Worm (Caenorhabditis elegans) whole organism, midembryonic: ENCODE data around the gene idpp-1.

ENCODE experiments used
- T22C8.4 ChIP-seq: fragments of 200-800 bp; sonication (Bioruptor generic); IDR thresholded peaks from 2 replicates; pipeline ENCODE4 v1.3.6; 2022; ENCODE audit warnings: missing genetic modification characterization, missing compliant biosample characterization
- cog-1 ChIP-seq: sonication (generic microtip); optimal IDR thresholded peaks from 2 replicates; lab custom pipeline; 2016; ENCODE audit warnings: missing genetic modification characterization, missing compliant biosample characterization
- flt-1 ChIP-seq: fragments of 200-800 bp; sonication (Bioruptor generic); IDR thresholded peaks from 2 replicates; pipeline ENCODE4 v1.3.6; 2022; ENCODE audit warnings: missing genetic modification characterization, missing compliant biosample characterization
- klf-2 ChIP-seq: fragments of 200-800 bp; sonication (Bioruptor generic); conservative IDR thresholded peaks from 2 replicates; pipeline ENCODE4 v1.3.6; 2022; ENCODE audit warnings: missing genetic modification reagents, missing genetic modification characterization, missing compliant biosample characterization
- med-1 ChIP-seq: sonication (generic microtip); optimal IDR thresholded peaks from 2 replicates; lab custom pipeline; 2017; ENCODE audit warnings: missing genetic modification characterization, mild to moderate bottlenecking, missing compliant biosample characterization, antibody characterized with exemption, missing genetic modification reagents; ENCODE audit not compliant: insufficient read depth
- ref-1 ChIP-seq: fragments of 200-800 bp; sonication (Bioruptor generic); conservative IDR thresholded peaks from 2 replicates; pipeline ENCODE4 v1.3.6; 2022; ENCODE audit warnings: missing genetic modification reagents, missing genetic modification characterization, missing compliant biosample characterization
- tab-1 ChIP-seq: fragments of 200-800 bp; sonication (Bioruptor generic); IDR thresholded peaks from 2 replicates; pipeline ENCODE4 v1.3.6; 2022; ENCODE audit warnings: missing genetic modification characterization, missing compliant biosample characterization
- ztf-23 ChIP-seq: fragments of 200-800 bp; sonication (Bioruptor generic); IDR thresholded peaks from 2 replicates; pipeline ENCODE4 v1.3.6; 2022; ENCODE audit warnings: missing genetic modification reagents, missing genetic modification characterization, missing compliant biosample characterization
- ztf-29 ChIP-seq: fragments of 200-800 bp; sonication (Bioruptor generic); IDR thresholded peaks from 2 replicates; pipeline ENCODE4 v1.3.6; 2022; ENCODE audit warnings: missing genetic modification reagents, missing genetic modification characterization, missing compliant biosample characterization

The idpp-1 gene

ce11 chrIII:750028-750427 lies 9.5 kb downstream of the idpp-1 start:
- TF ChIP-seq tab-1 (GFP tag; lab: Robert Waterston, UW) = no peak
- no peak for TF ChIP-seq ztf-29 (GFP tag; lab: Robert Waterston, UW)
- no peak for TF ChIP-seq flt-1 (GFP tag; lab: Robert Waterston, UW)
- no peak for TF ChIP-seq ztf-23
- TF ChIP-seq klf-2 (GFP tag; lab: Robert Waterston, UW) = no peak
- TF ChIP-seq med-1 (GFP tag; lab: Kevin White, UChicago) = no peak

- TF ChIP-seq tab-1 (GFP tag; lab: Robert Waterston, UW) = no peak
- no peak for TF ChIP-seq klf-2 (GFP tag; lab: Robert Waterston, UW)
- TF ChIP-seq med-1 (GFP tag; lab: Kevin White, UChicago) = no peak
- no peak for TF ChIP-seq flt-1 (GFP tag; lab: Robert Waterston, UW)
- no peak for TF ChIP-seq ztf-23
- no peak for TF ChIP-seq ref-1
- no peak for TF ChIP-seq ztf-29 (GFP tag; lab: Robert Waterston, UW)
- no peak for TF ChIP-seq T22C8.4 (GFP tag; lab: Robert Waterston, UW)
- no peak for TF ChIP-seq cog-1 (tag; lab: Kevin White, UChicago)
Measured at ce11 chrIII:752326-752725, 11.8 kb downstream of the idpp-1 start, which contains the start of gene pat-12. TSS of gene pat-12 (minus strand) at chrIII:752426.

DNA sequence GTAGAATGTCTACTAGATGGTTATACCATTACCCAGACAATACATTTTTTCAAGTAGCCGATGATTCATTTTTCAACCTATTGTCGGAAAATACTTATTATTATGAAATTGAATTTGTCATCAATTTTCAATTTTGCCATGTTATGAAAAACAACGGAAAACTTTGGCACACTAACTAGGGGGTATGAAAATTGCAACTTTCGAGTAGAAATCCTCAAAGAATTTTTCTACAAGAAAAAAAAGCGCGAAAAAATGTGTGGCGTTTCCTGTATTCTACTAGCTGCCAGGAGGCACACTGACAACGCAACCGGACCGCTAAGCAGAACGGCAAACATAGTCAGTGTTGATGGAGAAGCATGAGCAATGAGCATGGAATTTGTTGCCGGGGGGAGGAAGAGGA lies 13.9 kb downstream of the idpp-1 start:
- TF ChIP-seq med-1 (GFP tag; lab: Kevin White, UChicago) (no peak), T22C8.4 (GFP tag; lab: Robert Waterston, UW) (no peak), ztf-29 (GFP tag; lab: Robert Waterston, UW) (no peak)

DNA sequence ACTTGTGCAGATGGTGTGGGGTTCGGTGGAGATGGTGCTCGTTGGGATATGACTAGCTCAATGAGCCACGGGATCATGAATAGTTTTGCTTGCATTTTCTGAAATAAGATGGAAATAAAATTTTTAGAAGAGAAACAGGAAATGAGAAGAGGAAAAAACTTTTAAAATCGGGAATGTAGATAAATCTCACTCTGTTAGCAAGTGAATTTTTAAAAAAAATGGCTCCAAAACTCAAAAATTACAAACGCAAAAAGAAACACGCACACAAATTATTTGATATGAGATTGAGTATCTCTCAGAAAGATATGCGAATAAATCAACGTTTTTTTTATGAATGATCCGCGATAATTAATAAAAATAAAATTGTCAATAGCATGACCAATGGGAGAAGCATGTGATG lies 17.5 kb downstream of the idpp-1 start, which contains the start of gene T17H7.7:
Gene T17H7.7 (minus strand): TSS at position 101 of the 400 bp plus-strand sequence.
- TF ChIP-seq tab-1 (GFP tag; lab: Robert Waterston, UW) (no peak), klf-2 (GFP tag; lab: Robert Waterston, UW) (no peak), ztf-29 (GFP tag; lab: Robert Waterston, UW) (no peak), T22C8.4 (GFP tag; lab: Robert Waterston, UW) (no peak), ref-1 (no peak), ztf-23 (no peak), flt-1 (GFP tag; lab: Robert Waterston, UW) (no peak), med-1 (GFP tag; lab: Kevin White, UChicago) (no peak), cog-1 (tag; lab: Kevin White, UChicago) (no peak)

DNA sequence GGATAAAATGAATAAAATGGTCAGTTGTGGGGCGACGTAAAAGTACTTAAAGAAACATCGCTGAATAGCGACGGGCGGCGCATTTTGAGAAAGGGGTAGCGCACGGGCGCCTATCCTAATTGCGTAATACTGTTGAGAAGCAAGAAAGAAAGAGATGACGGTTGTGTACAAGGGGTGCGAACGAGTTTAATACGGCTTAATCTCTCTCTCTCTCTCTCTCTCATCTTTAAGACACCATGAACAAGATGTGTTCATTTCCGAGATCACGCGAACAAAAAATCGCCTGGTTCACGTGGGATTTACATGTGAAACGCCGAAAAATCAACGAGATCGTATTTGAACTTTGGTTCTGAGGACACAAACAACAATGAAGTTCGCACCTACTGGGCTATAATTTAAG lies 19.2 kb downstream of the idpp-1 start:
- TF ChIP-seq ref-1 = no peak
- no peak for TF ChIP-seq med-1 (GFP tag; lab: Kevin White, UChicago)
- no peak for TF ChIP-seq cog-1 (tag; lab: Kevin White, UChicago)
- TF ChIP-seq klf-2 (GFP tag; lab: Robert Waterston, UW) = no peak
- no peak for TF ChIP-seq T22C8.4 (GFP tag; lab: Robert Waterston, UW)
- TF ChIP-seq ztf-29 (GFP tag; lab: Robert Waterston, UW) = no peak
- no peak for TF ChIP-seq tab-1 (GFP tag; lab: Robert Waterston, UW)
- TF ChIP-seq ztf-23 = no peak
- TF ChIP-seq flt-1 (GFP tag; lab: Robert Waterston, UW) = no peak

ce11 chrIII:761476-761875 lies 21.0 kb downstream of the idpp-1 start, which contains the start of gene nlp-52:
TSS of gene nlp-52 (plus strand) at chrIII:761776.
- TF ChIP-seq tab-1 (GFP tag; lab: Robert Waterston, UW) (no peak), klf-2 (GFP tag; lab: Robert Waterston, UW) (no peak), flt-1 (GFP tag; lab: Robert Waterston, UW) (no peak), ztf-29 (GFP tag; lab: Robert Waterston, UW) (no peak), ref-1 (no peak), ztf-23 (no peak), T22C8.4 (GFP tag; lab: Robert Waterston, UW) (no peak), cog-1 (tag; lab: Kevin White, UChicago) (no peak), med-1 (GFP tag; lab: Kevin White, UChicago) (no peak)

ce11 chrIII:762508-762907 lies 22.0 kb downstream of the idpp-1 start:
- TF ChIP-seq ref-1 (no peak), ztf-29 (GFP tag; lab: Robert Waterston, UW) (no peak), cog-1 (tag; lab: Kevin White, UChicago) (no peak), flt-1 (GFP tag; lab: Robert Waterston, UW) (no peak), T22C8.4 (GFP tag; lab: Robert Waterston, UW) (no peak), med-1 (GFP tag; lab: Kevin White, UChicago) (no peak), tab-1 (GFP tag; lab: Robert Waterston, UW) (no peak), ztf-23 (no peak), klf-2 (GFP tag; lab: Robert Waterston, UW) (no peak)

ce11 chrIII:764404-764803 lies 23.9 kb downstream of the idpp-1 start:
- TF ChIP-seq ztf-29 (GFP tag; lab: Robert Waterston, UW) (no peak), ref-1 (no peak)

- TF ChIP-seq ref-1 = no peak
- TF ChIP-seq klf-2 (GFP tag; lab: Robert Waterston, UW) = no peak
- no peak for TF ChIP-seq ztf-23
- TF ChIP-seq ztf-29 (GFP tag; lab: Robert Waterston, UW) = no peak
- no peak for TF ChIP-seq tab-1 (GFP tag; lab: Robert Waterston, UW)
- no peak for TF ChIP-seq flt-1 (GFP tag; lab: Robert Waterston, UW)
- no peak for TF ChIP-seq T22C8.4 (GFP tag; lab: Robert Waterston, UW)
- TF ChIP-seq cog-1 (tag; lab: Kevin White, UChicago) = no peak
- no peak for TF ChIP-seq med-1 (GFP tag; lab: Kevin White, UChicago)
Measured at ce11 chrIII:764884-765283, 24.4 kb downstream of the idpp-1 start, which contains the start of gene ptl-1. TSS of gene ptl-1 (plus strand) at chrIII:765184.

ce11 chrIII:768528-768927 lies 28.0 kb downstream of the idpp-1 start:
- no peak for TF ChIP-seq ref-1
- no peak for TF ChIP-seq cog-1 (tag; lab: Kevin White, UChicago)
- TF ChIP-seq ztf-23 = no peak
- TF ChIP-seq klf-2 (GFP tag; lab: Robert Waterston, UW) = no peak
- no peak for TF ChIP-seq flt-1 (GFP tag; lab: Robert Waterston, UW)
- no peak for TF ChIP-seq T22C8.4 (GFP tag; lab: Robert Waterston, UW)
- TF ChIP-seq ztf-29 (GFP tag; lab: Robert Waterston, UW) = no peak
- no peak for TF ChIP-seq med-1 (GFP tag; lab: Kevin White, UChicago)
- TF ChIP-seq tab-1 (GFP tag; lab: Robert Waterston, UW) = no peak
